Worm (Caenorhabditis elegans) whole organism, L1 larva: Measurements from ENCODE around the gene B0334.5.

Experiments
- C16A3.4 ChIP-seq: fragments of 150-350 bp; optimal IDR thresholded peaks from 2 replicates; lab custom pipeline; 2014; ENCODE audit warnings: missing biosample characterization, missing genetic modification characterization
- aha-1 ChIP-seq: fragments of 150-350 bp; optimal IDR thresholded peaks from 2 replicates; lab custom pipeline; 2014; ENCODE audit warnings: missing biosample characterization, missing genetic modification characterization
- alr-1 ChIP-seq: fragments of 200-800 bp; sonication (Bioruptor generic); optimal IDR thresholded peaks from 2 replicates; lab custom pipeline; 2018; ENCODE audit warnings: borderline replicate concordance, mild to moderate bottlenecking, missing genetic modification characterization, missing compliant biosample characterization
- aly-2 ChIP-seq: fragments of 150-350 bp; optimal IDR thresholded peaks from 2 replicates; lab custom pipeline; 2014; ENCODE audit warnings: missing biosample characterization, missing genetic modification characterization
- ama-1 ChIP-seq: fragments of 150-350 bp; optimal IDR thresholded peaks from 2 replicates; lab custom pipeline; 2014
- ceh-63 ChIP-seq: fragments of 200-800 bp; sonication (Bioruptor generic); optimal IDR thresholded peaks from 2 replicates; lab custom pipeline; 2018; ENCODE audit warnings: mild to moderate bottlenecking, missing genetic modification characterization, missing compliant biosample characterization
- ceh-8 ChIP-seq: fragments of 200-800 bp; sonication (Bioruptor generic); optimal IDR thresholded peaks from 2 replicates; lab custom pipeline; 2018; ENCODE audit warnings: mild to moderate bottlenecking, missing genetic modification characterization, moderate library complexity, missing compliant biosample characterization
- ceh-82 ChIP-seq, 3 experiments: fragments of 150-350 bp in 1 of 3; sonication (generic microtip) in 2 of 3; optimal IDR thresholded peaks; 2 replicates each; lab custom pipeline; 2014 to 2017; ENCODE audit warnings: missing biosample characterization in 3 of 3, missing genetic modification characterization in 3 of 3
- ceh-90 ChIP-seq: sonication (generic microtip); optimal IDR thresholded peaks from 2 replicates; lab custom pipeline; 2016; ENCODE audit warnings: missing genetic modification characterization, missing compliant biosample characterization
- ces-1 ChIP-seq: fragments of 150-350 bp; optimal IDR thresholded peaks from 2 replicates; lab custom pipeline; 2014; ENCODE audit warnings: missing biosample characterization, missing genetic modification reagents, missing genetic modification characterization
- dpl-1 ChIP-seq, 3 experiments: fragments of 150-350 bp in 2 of 3; sonication (generic microtip) in 1 of 3; optimal IDR thresholded peaks; 2 replicates each; lab custom pipeline; 2014 to 2017; ENCODE audit warnings: missing biosample characterization in 3 of 3, missing genetic modification characterization in 3 of 3, missing genetic modification reagents in 3 of 3
- efl-1 ChIP-seq, 4 experiments: fragments of 150-350 bp; optimal IDR thresholded peaks in 3 of 4; peaks in 1 of 4; 1 replicate in 1 of 4; 2 replicates in 3 of 4; lab custom pipeline; 2014; ENCODE audit warnings: missing biosample characterization in 2 of 4, missing genetic modification characterization in 2 of 4, missing genetic modification reagents in 2 of 4
- efl-3 ChIP-seq: fragments of 200-800 bp; sonication (Bioruptor generic); optimal IDR thresholded peaks from 2 replicates; lab custom pipeline; 2018; ENCODE audit warnings: mild to moderate bottlenecking, missing genetic modification characterization, missing compliant biosample characterization
- egl-27 ChIP-seq, 2 experiments: fragments of 150-350 bp in 1 of 2; sonication (generic microtip); optimal IDR thresholded peaks; 3 replicates each; lab custom pipeline; 2017 to 2018; ENCODE audit warnings: missing biosample characterization in 2 of 2, missing genetic modification characterization in 2 of 2, missing genetic modification reagents in 2 of 2
- elt-3 ChIP-seq, 6 experiments: fragments of 150-350 bp in 1 of 6; sonication (generic microtip); optimal IDR thresholded peaks; 2 replicates each; lab custom pipeline; 2017 to 2018; ENCODE audit warnings: missing biosample characterization in 6 of 6, missing genetic modification characterization in 6 of 6, inconsistent platforms in 1 of 6
- fkh-8 ChIP-seq: sonication (generic microtip); optimal IDR thresholded peaks from 2 replicates; lab custom pipeline; 2016; ENCODE audit warnings: mild to moderate bottlenecking, missing genetic modification characterization, missing compliant biosample characterization
- hlh-17 ChIP-seq: fragments of 200-800 bp; sonication (Bioruptor generic); optimal IDR thresholded peaks from 2 replicates; lab custom pipeline; 2018; ENCODE audit warnings: missing genetic modification characterization, mild to moderate bottlenecking, missing compliant biosample characterization, moderate library complexity, borderline replicate concordance
- hlh-4 ChIP-seq: sonication (generic microtip); optimal IDR thresholded peaks from 2 replicates; lab custom pipeline; 2016; ENCODE audit warnings: mild to moderate bottlenecking, missing genetic modification characterization, missing compliant biosample characterization
- irx-1 ChIP-seq: sonication (generic microtip); optimal IDR thresholded peaks from 2 replicates; lab custom pipeline; 2016; ENCODE audit warnings: missing genetic modification characterization, missing compliant biosample characterization
- isw-1 ChIP-seq: fragments of 200-800 bp; sonication (Bioruptor generic); IDR thresholded peaks from 2 replicates; pipeline ENCODE4 v1.3.6; 2022; ENCODE audit warnings: missing genetic modification characterization, missing compliant biosample characterization
- jun-1 ChIP-seq: fragments of 150-350 bp; optimal IDR thresholded peaks from 2 replicates; lab custom pipeline; 2014; ENCODE audit warnings: missing biosample characterization, missing genetic modification reagents, missing genetic modification characterization
- lin-13 ChIP-seq: fragments of 150-350 bp; optimal IDR thresholded peaks from 2 replicates; lab custom pipeline; 2014; ENCODE audit warnings: missing biosample characterization, missing genetic modification reagents, missing genetic modification characterization
- lin-14 ChIP-seq: fragments of 200-800 bp; sonication (Bioruptor generic); optimal IDR thresholded peaks from 2 replicates; lab custom pipeline; 2018; ENCODE audit warnings: mild to moderate bottlenecking, missing genetic modification characterization, moderate library complexity, missing compliant biosample characterization
- lin-15B ChIP-seq: fragments of 150-350 bp; sonication (generic microtip); optimal IDR thresholded peaks from 3 replicates; lab custom pipeline; 2014; ENCODE audit warnings: missing biosample characterization, missing genetic modification characterization
- lin-35 ChIP-seq, 2 experiments: fragments of 150-350 bp; optimal IDR thresholded peaks; 2 replicates each; lab custom pipeline; 2014; ENCODE audit warnings: missing biosample characterization in 2 of 2, missing genetic modification characterization in 2 of 2, missing genetic modification reagents in 2 of 2
- lin-39 ChIP-seq: fragments of 150-350 bp; optimal IDR thresholded peaks from 2 replicates; lab custom pipeline; 2014; ENCODE audit warnings: missing biosample characterization, missing genetic modification reagents, missing genetic modification characterization
- lir-3 ChIP-seq: sonication (generic microtip); optimal IDR thresholded peaks from 2 replicates; lab custom pipeline; 2016; ENCODE audit warnings: mild to moderate bottlenecking, missing genetic modification characterization, moderate library complexity, missing compliant biosample characterization; ENCODE audit not compliant: poor library complexity
- lsy-2 ChIP-seq, 2 experiments: fragments of 150-350 bp; optimal IDR thresholded peaks; 2 replicates each; lab custom pipeline; 2014; ENCODE audit warnings: missing biosample characterization in 2 of 2, missing genetic modification characterization in 2 of 2
- mab-9 ChIP-seq: fragments of 200-800 bp; sonication (Bioruptor generic); IDR thresholded peaks from 2 replicates; pipeline ENCODE4 v1.3.6; 2022; ENCODE audit warnings: missing genetic modification reagents, missing genetic modification characterization, missing compliant biosample characterization
- mef-2 ChIP-seq: fragments of 150-350 bp; optimal IDR thresholded peaks from 2 replicates; lab custom pipeline; 2014; ENCODE audit warnings: missing biosample characterization, missing genetic modification characterization
- mep-1 ChIP-seq: fragments of 150-350 bp; optimal IDR thresholded peaks from 2 replicates; lab custom pipeline; 2014; ENCODE audit warnings: missing biosample characterization, missing genetic modification characterization
- nhr-11 ChIP-seq: fragments of 150-350 bp; optimal IDR thresholded peaks from 2 replicates; lab custom pipeline; 2014; ENCODE audit warnings: missing biosample characterization, missing genetic modification characterization
- nhr-12 ChIP-seq: sonication (generic microtip); optimal IDR thresholded peaks from 2 replicates; lab custom pipeline; 2017; ENCODE audit warnings: missing biosample characterization, missing genetic modification characterization
- nhr-19 ChIP-seq: fragments of 200-800 bp; sonication (Bioruptor generic); conservative IDR thresholded peaks from 2 replicates; pipeline ENCODE4 v1.3.6; 2022; ENCODE audit warnings: missing genetic modification characterization, missing compliant biosample characterization
- nhr-237 ChIP-seq: fragments of 150-350 bp; optimal IDR thresholded peaks from 2 replicates; lab custom pipeline; 2014; ENCODE audit warnings: missing biosample characterization, missing genetic modification characterization
- nhr-28 ChIP-seq: fragments of 150-350 bp; optimal IDR thresholded peaks from 2 replicates; lab custom pipeline; 2014; ENCODE audit warnings: missing biosample characterization, missing genetic modification characterization
- nhr-47 ChIP-seq: sonication (generic microtip); optimal IDR thresholded peaks from 2 replicates; lab custom pipeline; 2016; ENCODE audit warnings: mild to moderate bottlenecking, missing genetic modification characterization, moderate library complexity, missing compliant biosample characterization
- nhr-77 ChIP-seq: fragments of 150-350 bp; optimal IDR thresholded peaks from 2 replicates; lab custom pipeline; 2014; ENCODE audit warnings: missing biosample characterization, missing genetic modification characterization
- nhr-85 ChIP-seq: sonication (generic microtip); peaks from one replicate; lab custom pipeline; 2016; ENCODE audit warnings: missing genetic modification characterization, inconsistent platforms, missing compliant biosample characterization
- pag-3 ChIP-seq: sonication (generic microtip); optimal IDR thresholded peaks from 2 replicates; lab custom pipeline; 2017; ENCODE audit warnings: missing genetic modification characterization, mild to moderate bottlenecking, missing compliant biosample characterization, antibody characterized with exemption, borderline replicate concordance; ENCODE audit not compliant: insufficient read depth
- pax-3 ChIP-seq: fragments of 200-800 bp; sonication (Bioruptor generic); optimal IDR thresholded peaks from 2 replicates; lab custom pipeline; 2018; ENCODE audit warnings: mild to moderate bottlenecking, missing genetic modification characterization, moderate library complexity, missing compliant biosample characterization
- rnt-1 ChIP-seq: sonication (generic microtip); optimal IDR thresholded peaks from 2 replicates; lab custom pipeline; 2016; ENCODE audit warnings: mild to moderate bottlenecking, missing genetic modification characterization, moderate library complexity, missing compliant biosample characterization
- snpc-4 ChIP-seq: fragments of 150-350 bp; optimal IDR thresholded peaks from 2 replicates; lab custom pipeline; 2014; ENCODE audit warnings: missing biosample characterization, missing genetic modification characterization
- snu-23 ChIP-seq: sonication (generic microtip); optimal IDR thresholded peaks from 2 replicates; lab custom pipeline; 2016; ENCODE audit warnings: missing genetic modification characterization, missing compliant biosample characterization
- sup-37 ChIP-seq: fragments of 200-800 bp; sonication (Bioruptor generic); optimal IDR thresholded peaks from 2 replicates; lab custom pipeline; 2018; ENCODE audit warnings: mild to moderate bottlenecking, missing genetic modification characterization, missing compliant biosample characterization
- swsn-7 ChIP-seq: sonication (generic microtip); optimal IDR thresholded peaks from 2 replicates; lab custom pipeline; 2016; ENCODE audit warnings: missing genetic modification characterization, missing compliant biosample characterization
- unc-130 ChIP-seq: fragments of 150-350 bp; optimal IDR thresholded peaks from 2 replicates; lab custom pipeline; 2017; ENCODE audit warnings: missing biosample characterization, missing genetic modification characterization, inconsistent platforms
- unc-98 ChIP-seq: fragments of 200-800 bp; sonication (Bioruptor generic); IDR thresholded peaks from 2 replicates; pipeline ENCODE4 v1.3.6; 2022; ENCODE audit warnings: missing genetic modification characterization, missing compliant biosample characterization
- vab-15 ChIP-seq: sonication (generic microtip); optimal IDR thresholded peaks from 2 replicates; lab custom pipeline; 2017; ENCODE audit warnings: missing genotype, mild to moderate bottlenecking, missing genetic modification characterization, missing compliant biosample characterization
- xbp-1 ChIP-seq: sonication (generic microtip); optimal IDR thresholded peaks from 2 replicates; lab custom pipeline; 2016; ENCODE audit warnings: missing genetic modification characterization, missing compliant biosample characterization
- zag-1 ChIP-seq: fragments of 150-350 bp; optimal IDR thresholded peaks from 2 replicates; lab custom pipeline; 2014; ENCODE audit warnings: missing biosample characterization, missing genetic modification characterization
- zip-4 ChIP-seq: fragments of 200-800 bp; sonication (Bioruptor generic); optimal IDR thresholded peaks from 2 replicates; lab custom pipeline; 2018; ENCODE audit warnings: mild to moderate bottlenecking, missing genetic modification characterization, moderate library complexity, missing compliant biosample characterization

Gene B0334.5

DNA sequence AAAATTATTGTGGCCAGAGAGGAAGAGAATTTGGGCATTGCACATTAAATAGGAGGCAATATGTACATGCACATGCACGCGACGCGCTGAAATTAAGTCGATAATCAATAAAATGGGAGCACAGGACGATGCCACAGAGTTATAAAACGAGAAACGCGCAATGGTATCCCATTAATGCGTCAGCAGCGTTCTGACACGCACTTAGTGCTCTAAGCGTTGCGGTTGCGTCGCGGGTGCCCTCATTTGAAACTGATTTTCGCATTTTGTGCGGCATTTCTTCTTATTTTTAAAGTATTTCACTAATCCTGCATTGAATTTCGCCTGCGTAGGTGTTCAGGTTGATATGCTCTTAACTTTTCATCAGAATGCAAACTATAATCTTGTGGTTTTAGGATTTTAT, 44.4 kb upstream of the B0334.5 start, which contains the start of gene rsp-1 (continued):
- TF ChIP-seq mab-9 (GFP tag; lab: Robert Waterston, UW) = no peak
- peak; percentile 92 for TF ChIP-seq nhr-85 (tag; lab: Kevin White, UChicago)
- no peak for TF ChIP-seq ceh-90 (tag; lab: Kevin White, UChicago)
- TF ChIP-seq ces-1 (GFP tag; lab: Kevin White, UChicago) = no peak
- peak; percentile 94 for TF ChIP-seq snu-23
- TF ChIP-seq unc-98 (GFP tag; lab: Robert Waterston, UW) = no peak
- TF ChIP-seq ceh-82 (tag; optimal IDR thresholded peaks at IDR 0.05; lab: Kevin White, UChicago) = peak; percentile 92 to 95 (median 94)
- no peak for TF ChIP-seq pag-3 (tag; lab: Kevin White, UChicago)
- peak; percentile 73 for TF ChIP-seq pax-3
- peak; percentile 91 for TF ChIP-seq nhr-47 (tag; lab: Kevin White, UChicago)
- TF ChIP-seq efl-3 = no peak
- no peak for TF ChIP-seq nhr-237 (tag; lab: Kevin White, UChicago)
- TF ChIP-seq fkh-8 = peak; percentile 79
- peak in 4 of 6 experiments; percentile 24 to 96 (median 67) for TF ChIP-seq elt-3 (tag; optimal IDR thresholded peaks at IDR 0.05; lab: Kevin White, UChicago)
- peak; percentile 84 for TF ChIP-seq mep-1 (tag; lab: Kevin White, UChicago)
- TF ChIP-seq swsn-7 = peak; percentile 91
- TF ChIP-seq zip-4 (GFP tag; lab: Kevin White, UChicago) = peak; percentile 74
- TF ChIP-seq lin-39 (tag; lab: Kevin White, UChicago) = peak; percentile 42
- TF ChIP-seq ama-1 = no peak
- peak; percentile 84 for TF ChIP-seq lin-15B (tag; lab: Kevin White, UChicago)
- TF ChIP-seq dpl-1 (GFP tag; optimal IDR thresholded peaks at IDR 0.05; lab: Kevin White, UChicago) = peak; percentile 84 to 88 (median 87)
- TF ChIP-seq hlh-17 (GFP tag; lab: Kevin White, UChicago) = no peak
- no peak for TF ChIP-seq ceh-63 (GFP tag; lab: Kevin White, UChicago)
- TF ChIP-seq lir-3 = peak; percentile 68
- TF ChIP-seq lin-13 (GFP tag; lab: Kevin White, UChicago) = peak; percentile 89
- no peak for TF ChIP-seq alr-1
- peak; percentile 39 for TF ChIP-seq sup-37 (GFP tag; lab: Kevin White, UChicago)
- TF ChIP-seq aly-2 = peak; percentile 65
- TF ChIP-seq snpc-4 (tag; lab: Kevin White, UChicago) = peak; percentile 81
- TF ChIP-seq hlh-4 (tag; lab: Kevin White, UChicago) = no peak
- peak; percentile 17 for TF ChIP-seq aha-1 (tag; lab: Kevin White, UChicago)
- peak; percentile 91 to 94 for TF ChIP-seq lsy-2 (tag; optimal IDR thresholded peaks at IDR 0.05; lab: Kevin White, UChicago)
- TF ChIP-seq zag-1 (tag; lab: Kevin White, UChicago) = no peak
- TF ChIP-seq nhr-12 (tag; lab: Kevin White, UChicago) = no peak
- TF ChIP-seq jun-1 (tag; lab: Kevin White, UChicago) = peak; percentile 91
- peak; percentile 90 to 94 for TF ChIP-seq lin-35 (GFP tag; optimal IDR thresholded peaks at IDR 0.05; lab: Kevin White, UChicago)
- peak; percentile 94 for TF ChIP-seq rnt-1 (tag; lab: Kevin White, UChicago)
- TF ChIP-seq vab-15 (tag; lab: Kevin White, UChicago) = peak; percentile 67
- TF ChIP-seq unc-130 (tag; lab: Kevin White, UChicago) = peak; percentile 91
- TF ChIP-seq lin-14 (GFP tag; lab: Kevin White, UChicago) = peak; percentile 89
- no peak for TF ChIP-seq egl-27 (tag; optimal IDR thresholded peaks at IDR 0.05; lab: Kevin White, UChicago)
- TF ChIP-seq mef-2 (tag; lab: Kevin White, UChicago) = peak; percentile 13
- peak; percentile 46 for TF ChIP-seq nhr-11
- TF ChIP-seq isw-1 (GFP tag; lab: Robert Waterston, UW) = peak; percentile 87
- peak; percentile 76 for TF ChIP-seq irx-1 (tag; lab: Kevin White, UChicago)
- TF ChIP-seq C16A3.4 = peak; percentile 95
- TF ChIP-seq nhr-28 (tag; lab: Kevin White, UChicago) = no peak
- peak; percentile 90 for TF ChIP-seq xbp-1 (tag; lab: Kevin White, UChicago)
- peak; percentile 90 for TF ChIP-seq nhr-19 (GFP tag; lab: Robert Waterston, UW)
- TF ChIP-seq ceh-8 (GFP tag; lab: Kevin White, UChicago) = peak; percentile 55
- TF ChIP-seq nhr-77 = peak; percentile 78
- TF ChIP-seq efl-1 (optimal IDR thresholded peaks at IDR 0.05; lab: Kevin White, UChicago) = peak; percentile 88 to 90
- TF ChIP-seq efl-1 (GFP tag; optimal IDR thresholded peaks at IDR 0.05 in 1 of 2; lab: Kevin White, UChicago) = peak; percentile 84 to 98
